Fruit fly (Drosophila melanogaster): ENCODE results near the gene ChAT.

Gene ChAT

DNA sequence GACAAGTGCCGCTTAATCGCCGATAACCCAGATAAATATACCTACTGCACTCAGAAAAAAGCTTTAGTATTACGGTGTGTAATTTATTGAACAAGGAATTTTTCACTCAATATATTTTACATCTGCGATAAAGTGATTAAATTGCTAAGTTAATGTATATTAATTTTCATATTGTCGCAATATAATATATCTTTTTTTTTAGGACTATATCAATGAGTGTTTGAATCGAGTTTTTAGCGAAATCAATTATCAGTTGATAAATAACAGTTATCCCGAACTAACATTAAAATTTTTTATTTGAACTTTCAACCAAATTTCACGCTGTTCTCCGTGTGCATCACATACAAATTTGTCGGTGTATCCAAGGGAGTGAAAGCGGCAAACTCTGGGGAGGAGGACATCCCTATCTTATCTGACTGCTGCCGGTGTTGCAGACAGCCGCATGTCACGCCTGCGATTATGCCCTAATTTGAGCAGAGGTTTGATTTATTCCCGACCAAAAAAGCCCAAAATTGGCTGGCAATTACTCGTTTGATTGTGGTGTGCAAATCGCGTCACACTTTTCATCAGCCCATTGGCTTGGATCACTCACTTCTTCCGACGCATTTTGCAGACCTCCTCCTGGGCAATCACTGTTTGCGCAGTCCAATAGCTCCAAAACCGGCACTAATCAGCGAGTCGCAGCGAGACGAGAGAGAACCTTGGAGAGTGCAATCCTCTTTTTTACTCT, 33.6 kb downstream of the ChAT start:
- TF ChIP-seq tj (GFP tag; optimal IDR thresholded peaks at IDR 0.05): no peak
- no peak for TF ChIP-seq bab1 (GFP tag; optimal IDR thresholded peaks at IDR 0.05)
- TF ChIP-seq cic (GFP tag; optimal IDR thresholded peaks at IDR 0.05): no peak
- TF ChIP-seq CG1620 (GFP tag; optimal IDR thresholded peaks at IDR 0.05): no peak
- no peak for TF ChIP-seq ovo (GFP tag; optimal IDR thresholded peaks at IDR 0.05)
- TF ChIP-seq kay (GFP tag; ENCODE audit: borderline replicate concordance): no peak

DNA sequence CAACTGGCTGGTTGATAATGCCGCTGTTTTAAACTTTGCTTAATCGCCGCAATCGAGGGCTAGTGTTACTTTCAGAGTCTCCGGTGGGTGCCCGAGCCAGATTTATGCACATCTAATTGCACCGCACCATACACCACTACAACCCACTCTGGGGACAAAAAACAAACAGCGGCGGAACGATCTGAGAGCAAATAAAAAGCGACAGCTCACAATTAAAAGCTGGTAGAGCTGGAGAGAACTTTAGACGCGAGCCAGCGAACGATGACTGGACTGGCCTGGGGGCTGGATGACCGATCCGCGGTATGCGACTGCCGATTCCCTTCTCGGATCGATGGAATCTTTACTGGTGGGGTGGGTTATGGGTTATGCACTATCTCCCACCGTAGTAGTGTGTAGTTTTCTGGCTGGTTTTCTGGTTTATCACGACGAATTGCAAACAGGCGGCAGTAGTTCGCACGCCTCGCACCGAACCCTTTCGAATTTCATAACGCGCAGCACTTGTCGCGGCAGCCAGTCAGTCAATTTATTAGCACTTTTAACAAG, 34.2 kb downstream of the ChAT start:
- peak; percentile 90 for TF ChIP-seq kay (GFP tag; ENCODE audit: borderline replicate concordance)
- TF ChIP-seq CG12768 (GFP tag; optimal IDR thresholded peaks at IDR 0.05): peak; percentile 85
- TF ChIP-seq CG33017 (tag; optimal IDR thresholded peaks at IDR 0.05): no peak
- no peak for TF ChIP-seq pad (GFP tag; optimal IDR thresholded peaks at IDR 0.05)
- no peak for TF ChIP-seq Mnt (GFP tag; optimal IDR thresholded peaks at IDR 0.05)
- TF ChIP-seq cic (GFP tag; optimal IDR thresholded peaks at IDR 0.05): peak; percentile 62

DNA sequence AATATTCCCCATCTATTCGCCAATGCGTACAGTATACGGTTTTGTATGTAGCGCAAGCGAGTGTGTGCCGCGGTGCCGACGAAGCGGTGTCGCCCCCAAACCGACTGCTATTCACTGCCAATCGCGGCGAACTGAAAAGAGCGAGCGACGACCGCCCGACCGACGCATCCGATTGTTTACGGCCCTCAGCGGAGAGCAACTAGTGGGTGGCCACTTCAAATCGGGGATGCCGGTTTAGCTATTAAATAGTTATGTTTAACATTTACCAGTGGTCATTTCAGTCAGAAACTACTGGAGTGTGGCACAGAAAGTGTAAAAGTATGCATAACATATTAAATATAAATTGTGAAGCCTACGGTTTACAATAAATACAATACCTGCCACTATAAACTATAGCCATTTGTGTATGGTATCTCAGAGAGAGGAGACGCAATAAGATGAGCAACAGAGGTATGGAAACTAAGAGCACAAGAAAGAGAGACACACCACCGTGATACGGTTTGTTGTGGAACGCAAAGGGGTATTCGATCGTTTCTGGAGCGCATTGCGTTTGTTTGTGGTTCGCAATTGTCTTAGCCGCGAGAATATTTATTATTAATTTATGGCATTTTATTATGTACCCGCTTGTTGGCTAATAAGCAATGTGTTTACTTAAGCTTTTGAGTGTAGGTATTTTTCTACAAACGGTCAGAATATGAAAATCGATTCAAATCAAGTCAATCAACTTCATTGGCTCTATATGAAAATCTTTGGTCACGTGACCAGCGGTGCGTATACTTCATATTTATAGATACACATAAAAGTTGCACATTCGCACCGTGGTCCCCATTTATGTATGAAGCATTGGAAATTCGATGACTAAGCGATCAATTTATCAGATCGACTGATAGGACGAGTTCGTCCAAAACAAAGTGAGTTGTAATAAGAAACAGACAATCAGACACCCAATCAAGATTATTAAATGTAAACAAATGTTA, 35.0 kb downstream of the ChAT start:
- TF ChIP-seq kay (GFP tag; ENCODE audit: borderline replicate concordance) (peak; percentile 68), CG12768 (GFP tag; optimal IDR thresholded peaks at IDR 0.05) (peak; percentile 4), tj (GFP tag; optimal IDR thresholded peaks at IDR 0.05) (peak; percentile 21), CG11617 (GFP tag; optimal IDR thresholded peaks at IDR 0.05) (no peak), Hr96 (GFP tag; optimal IDR thresholded peaks at IDR 0.05) (peak; percentile 27), CG7101 (tag; optimal IDR thresholded peaks at IDR 0.05) (no peak), pad (GFP tag; optimal IDR thresholded peaks at IDR 0.05) (peak; percentile 90), Crg-1 (GFP tag; optimal IDR thresholded peaks at IDR 0.05) (no peak), CG5204 (GFP tag; optimal IDR thresholded peaks at IDR 0.05) (peak; percentile 5), Clk (GFP tag; optimal IDR thresholded peaks at IDR 0.05) (no peak), Mnt (GFP tag; optimal IDR thresholded peaks at IDR 0.05) (peak; percentile 27), CG33017 (tag; optimal IDR thresholded peaks at IDR 0.05) (peak; percentile 32), CG1620 (GFP tag; optimal IDR thresholded peaks at IDR 0.05) (no peak), CG7045 (GFP tag; optimal IDR thresholded peaks at IDR 0.05) (no peak), cnc (optimal IDR thresholded peaks at IDR 0.05) (no peak), ovo (GFP tag; optimal IDR thresholded peaks at IDR 0.05) (no peak), bab1 (GFP tag; optimal IDR thresholded peaks at IDR 0.05) (no peak)

DNA sequence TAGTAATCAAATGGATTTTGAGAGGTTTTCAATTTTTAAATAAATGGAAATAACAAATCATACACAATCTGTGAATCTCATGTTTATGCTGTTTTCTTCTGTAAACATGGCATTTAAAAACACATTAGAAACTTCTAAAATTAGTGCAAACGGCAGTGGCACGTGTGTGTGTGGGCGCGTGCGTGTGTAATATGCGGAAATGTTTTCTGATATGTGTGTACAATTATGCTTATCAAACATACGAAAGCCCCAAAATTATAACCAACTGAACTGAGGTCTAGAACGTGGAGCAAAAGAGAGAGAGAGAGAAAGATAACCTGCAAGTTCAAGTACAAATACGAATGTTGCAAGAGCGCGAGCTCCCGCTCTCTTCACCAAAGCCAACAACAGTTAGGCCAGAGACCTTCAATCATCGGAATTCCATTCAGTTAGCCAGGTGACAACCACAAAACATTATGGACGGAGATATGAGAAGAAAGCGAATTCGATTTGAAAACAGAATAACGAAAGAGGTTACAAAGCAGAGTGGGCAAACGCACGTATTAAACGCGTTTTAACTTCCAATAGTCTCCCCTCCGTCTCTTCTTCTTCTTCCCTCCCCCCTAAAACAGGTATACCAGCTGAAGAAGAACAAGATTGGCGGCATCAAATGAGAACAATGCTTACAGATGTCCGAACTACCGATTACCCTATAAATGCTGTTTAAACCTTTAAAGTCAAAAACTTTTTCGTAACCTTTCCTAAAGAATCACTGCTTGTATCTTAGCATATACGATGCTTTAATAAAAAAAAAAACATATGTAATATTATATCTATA, 35.9 kb downstream of the ChAT start:
- TF ChIP-seq CG5204 (GFP tag; optimal IDR thresholded peaks at IDR 0.05) (no peak), cnc (optimal IDR thresholded peaks at IDR 0.05) (no peak), Mnt (GFP tag; optimal IDR thresholded peaks at IDR 0.05) (no peak), CG33017 (tag; optimal IDR thresholded peaks at IDR 0.05) (peak; percentile 36), CG14711 (tag; optimal IDR thresholded peaks at IDR 0.05) (peak; percentile 86), CG7101 (tag; optimal IDR thresholded peaks at IDR 0.05) (peak; percentile 84), Hr96 (GFP tag; optimal IDR thresholded peaks at IDR 0.05) (no peak), CG1620 (GFP tag; optimal IDR thresholded peaks at IDR 0.05) (no peak), CG11617 (GFP tag; optimal IDR thresholded peaks at IDR 0.05) (peak; percentile 18), bab1 (GFP tag; optimal IDR thresholded peaks at IDR 0.05) (peak; percentile 91), CG12768 (GFP tag; optimal IDR thresholded peaks at IDR 0.05) (peak; percentile 68), pad (GFP tag; optimal IDR thresholded peaks at IDR 0.05) (peak; percentile 71), CG7045 (GFP tag; optimal IDR thresholded peaks at IDR 0.05) (peak; percentile 45), toe (GFP tag; optimal IDR thresholded peaks at IDR 0.05) (no peak), tj (GFP tag; optimal IDR thresholded peaks at IDR 0.05) (no peak)

DNA sequence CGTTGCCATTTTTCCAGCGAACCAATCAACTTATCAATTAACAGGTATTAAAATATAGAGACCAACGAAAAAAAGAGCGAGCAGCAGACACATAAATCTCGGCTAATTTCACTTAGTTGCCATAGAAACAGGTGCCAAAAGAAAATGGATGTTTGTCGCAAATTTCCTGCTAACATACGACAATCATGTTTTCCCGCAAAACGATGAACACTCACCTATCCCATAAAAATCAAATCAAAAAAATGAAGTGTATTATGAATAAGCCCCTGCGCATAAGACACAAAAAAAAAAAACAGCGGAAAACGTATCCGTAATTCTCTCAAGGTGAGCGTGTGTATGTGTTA, 36.5 kb downstream of the ChAT start:
- TF ChIP-seq toe (GFP tag; optimal IDR thresholded peaks at IDR 0.05): no peak
- TF ChIP-seq CG14711 (tag; optimal IDR thresholded peaks at IDR 0.05): no peak
- TF ChIP-seq kay (GFP tag; ENCODE audit: borderline replicate concordance): no peak
- no peak for TF ChIP-seq pad (GFP tag; optimal IDR thresholded peaks at IDR 0.05)
- no peak for TF ChIP-seq Clk (GFP tag; optimal IDR thresholded peaks at IDR 0.05)
